Worm (Caenorhabditis elegans) whole organism, mixed stage, embryonic: ENCODE results near the gene str-35.

Experiments used
- M03D4.4 ChIP-seq: sonication (generic microtip); optimal IDR thresholded peaks from 2 replicates; lab custom pipeline; 2017; ENCODE audit warnings: mild to moderate bottlenecking, missing genetic modification characterization, missing compliant biosample characterization
- bed-3 ChIP-seq: fragments of 200-800 bp; sonication (Bioruptor generic); optimal IDR thresholded peaks from 3 replicates; lab custom pipeline; 2018; ENCODE audit warnings: mild to moderate bottlenecking, missing genetic modification characterization, moderate library complexity, missing compliant biosample characterization
- blmp-1 ChIP-seq: fragments of 150-350 bp; optimal IDR thresholded peaks from 2 replicates; lab custom pipeline; 2014; ENCODE audit warnings: missing biosample characterization, missing genetic modification characterization
- ceh-39 ChIP-seq: fragments of 150-350 bp; optimal IDR thresholded peaks from 2 replicates; lab custom pipeline; 2014; ENCODE audit warnings: missing biosample characterization, missing genetic modification characterization
- ceh-83 ChIP-seq: fragments of 200-800 bp; sonication (Bioruptor generic); optimal IDR thresholded peaks from 2 replicates; lab custom pipeline; 2018; ENCODE audit warnings: mild to moderate bottlenecking, missing genetic modification characterization, missing compliant biosample characterization
- ces-1 ChIP-seq: fragments of 150-350 bp; optimal IDR thresholded peaks from 2 replicates; lab custom pipeline; 2014; ENCODE audit warnings: missing biosample characterization, missing genetic modification reagents, missing genetic modification characterization
- cnd-1 ChIP-seq: fragments of 200-800 bp; sonication (Bioruptor generic); optimal IDR thresholded peaks from 2 replicates; lab custom pipeline; 2018; ENCODE audit warnings: mild to moderate bottlenecking, missing genetic modification characterization, missing compliant biosample characterization
- drap-1 ChIP-seq: fragments of 200-800 bp; sonication (Bioruptor generic); optimal IDR thresholded peaks from 3 replicates; lab custom pipeline; 2018; ENCODE audit warnings: mild to moderate bottlenecking, missing genetic modification characterization, missing compliant biosample characterization
- elt-1 ChIP-seq: sonication (generic microtip); optimal IDR thresholded peaks from 2 replicates; lab custom pipeline; 2017; ENCODE audit warnings: missing genetic modification characterization, mild to moderate bottlenecking, missing compliant biosample characterization, antibody characterized with exemption, moderate library complexity, borderline replicate concordance; ENCODE audit not compliant: insufficient read depth
- elt-3 ChIP-seq: fragments of 150-350 bp; optimal IDR thresholded peaks from 2 replicates; lab custom pipeline; 2014; ENCODE audit warnings: missing biosample characterization, missing genetic modification characterization
- flh-1 ChIP-seq: fragments of 200-800 bp; sonication (Bioruptor generic); optimal IDR thresholded peaks from 2 replicates; lab custom pipeline; 2018; ENCODE audit warnings: mild to moderate bottlenecking, missing genetic modification characterization, moderate library complexity, missing compliant biosample characterization
- ham-2 ChIP-seq: fragments of 200-800 bp; sonication (Bioruptor generic); optimal IDR thresholded peaks from 2 replicates; lab custom pipeline; 2018; ENCODE audit warnings: mild to moderate bottlenecking, missing genetic modification characterization, missing compliant biosample characterization
- hlh-1 ChIP-seq: fragments of 150-350 bp; optimal IDR thresholded peaks from 2 replicates; lab custom pipeline; 2014; ENCODE audit warnings: missing biosample characterization, missing genetic modification reagents, missing genetic modification characterization
- lin-32 ChIP-seq: fragments of 200-800 bp; sonication (Bioruptor generic); optimal IDR thresholded peaks from 2 replicates; lab custom pipeline; 2018; ENCODE audit warnings: mild to moderate bottlenecking, missing genetic modification characterization, missing compliant biosample characterization
- lsy-2 ChIP-seq: fragments of 150-350 bp; optimal IDR thresholded peaks from 2 replicates; lab custom pipeline; 2014; ENCODE audit warnings: missing biosample characterization, missing genetic modification characterization
- mab-5 ChIP-seq: fragments of 150-350 bp; optimal IDR thresholded peaks from 2 replicates; lab custom pipeline; 2014; ENCODE audit warnings: missing biosample characterization, missing genetic modification characterization
- mep-1 ChIP-seq: fragments of 150-350 bp; optimal IDR thresholded peaks from 2 replicates; lab custom pipeline; 2017; ENCODE audit warnings: missing biosample characterization, missing genetic modification reagents, missing genetic modification characterization, inconsistent platforms
- mls-2 ChIP-seq: sonication (generic microtip); optimal IDR thresholded peaks from 2 replicates; lab custom pipeline; 2016; ENCODE audit warnings: mild to moderate bottlenecking, missing genetic modification characterization, moderate library complexity, missing compliant biosample characterization
- nhr-12 ChIP-seq: fragments of 150-350 bp; optimal IDR thresholded peaks from 2 replicates; lab custom pipeline; 2014; ENCODE audit warnings: missing biosample characterization, missing genetic modification characterization
- nhr-2 ChIP-seq: fragments of 150-350 bp; optimal IDR thresholded peaks from 2 replicates; lab custom pipeline; 2014; ENCODE audit warnings: missing biosample characterization, missing genetic modification characterization
- nhr-237 ChIP-seq: fragments of 150-350 bp; optimal IDR thresholded peaks from 2 replicates; lab custom pipeline; 2014; ENCODE audit warnings: missing biosample characterization, missing genetic modification characterization
- nhr-28 ChIP-seq: fragments of 150-350 bp; optimal IDR thresholded peaks from 2 replicates; lab custom pipeline; 2014; ENCODE audit warnings: missing biosample characterization, missing genetic modification characterization
- nhr-76 ChIP-seq: sonication (generic microtip); optimal IDR thresholded peaks from 2 replicates; lab custom pipeline; 2017; ENCODE audit warnings: missing biosample characterization, missing genetic modification characterization
- pha-4 ChIP-seq: fragments of 150-350 bp; optimal IDR thresholded peaks from 2 replicates; lab custom pipeline; 2018; ENCODE audit warnings: missing biosample characterization, missing genetic modification reagents, missing genetic modification characterization
- sem-2 ChIP-seq: fragments of 200-800 bp; sonication (Bioruptor generic); optimal IDR thresholded peaks from 2 replicates; lab custom pipeline; 2018; ENCODE audit warnings: mild to moderate bottlenecking, missing genetic modification characterization, missing compliant biosample characterization
- snpc-4 ChIP-seq: fragments of 150-350 bp; optimal IDR thresholded peaks from 2 replicates; lab custom pipeline; 2014; ENCODE audit warnings: missing biosample characterization, missing genetic modification characterization
- sptf-1 ChIP-seq: sonication (generic microtip); optimal IDR thresholded peaks from 2 replicates; lab custom pipeline; 2017; ENCODE audit warnings: mild to moderate bottlenecking, missing genetic modification characterization, moderate library complexity, missing compliant biosample characterization
- unc-120 ChIP-seq: sonication (generic microtip); optimal IDR thresholded peaks from 2 replicates; lab custom pipeline; 2017; ENCODE audit warnings: missing genetic modification characterization, missing compliant biosample characterization; ENCODE audit not compliant: poor library complexity, severe bottlenecking
- unc-39 ChIP-seq: fragments of 150-350 bp; optimal IDR thresholded peaks from 2 replicates; lab custom pipeline; 2014; ENCODE audit warnings: missing biosample characterization, missing genetic modification characterization
- unc-62 ChIP-seq: fragments of 150-350 bp; optimal IDR thresholded peaks from 2 replicates; lab custom pipeline; 2014; ENCODE audit warnings: missing biosample characterization, missing genetic modification reagents, missing genetic modification characterization
- zip-8 ChIP-seq: fragments of 150-350 bp; optimal IDR thresholded peaks from 2 replicates; lab custom pipeline; 2014; ENCODE audit warnings: missing biosample characterization, missing genetic modification characterization
- ztf-11 ChIP-seq: fragments of 150-350 bp; optimal IDR thresholded peaks from 2 replicates; lab custom pipeline; 2014; ENCODE audit warnings: missing biosample characterization, missing genetic modification characterization

Gene str-35

DNA sequence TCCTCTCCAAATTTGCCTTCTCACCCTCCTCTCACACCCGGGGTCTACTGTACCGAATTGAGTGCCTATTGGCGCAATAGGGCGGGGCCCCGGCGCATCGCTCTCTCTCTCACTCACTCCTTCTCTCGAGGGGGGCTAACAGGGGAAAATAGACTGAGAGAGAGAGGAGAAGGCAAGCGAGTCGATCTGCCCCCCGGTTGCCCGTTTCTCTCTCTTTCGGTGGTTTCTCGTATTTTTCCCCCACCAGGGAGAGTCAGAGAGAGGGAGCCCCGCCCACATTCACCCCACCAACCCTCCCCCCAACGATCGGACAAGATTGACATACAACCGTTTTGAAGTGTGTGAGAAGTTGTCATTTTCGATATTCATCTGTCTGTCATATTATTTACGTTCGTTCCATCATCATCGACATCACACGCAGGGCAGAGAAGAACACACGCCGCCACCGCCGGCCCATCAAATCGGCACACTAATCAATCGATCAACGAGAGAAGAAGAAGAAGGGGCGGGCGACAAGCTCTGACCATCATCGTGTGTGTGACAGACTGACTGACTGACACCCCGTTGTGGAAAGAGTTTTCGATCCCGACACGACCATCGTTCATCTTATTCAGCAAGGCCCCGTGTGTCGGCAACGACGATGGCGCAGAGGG, 24.6 kb downstream of the str-35 start:
- TF ChIP-seq ceh-39 (tag; lab: Kevin White, UChicago) (no peak), bed-3 (GFP tag; lab: Kevin White, UChicago) (no peak), pha-4 (tag; lab: Kevin White, UChicago) (no peak), elt-3 (no peak), lsy-2 (tag; lab: Kevin White, UChicago) (peak; percentile 91), sptf-1 (tag; lab: Kevin White, UChicago) (peak; percentile 15), nhr-28 (no peak), blmp-1 (tag; lab: Kevin White, UChicago) (peak; percentile 38), zip-8 (tag; lab: Kevin White, UChicago) (no peak), flh-1 (no peak), unc-62 (GFP tag; lab: Kevin White, UChicago) (peak; percentile 100), drap-1 (GFP tag; lab: Kevin White, UChicago) (no peak), elt-1 (tag; lab: Kevin White, UChicago) (no peak), cnd-1 (tag; lab: Kevin White, UChicago) (peak; percentile 43), unc-120 (tag; lab: Kevin White, UChicago) (peak; percentile 82), M03D4.4 (peak; percentile 11), ztf-11 (tag; lab: Kevin White, UChicago) (no peak), sem-2 (GFP tag; lab: Kevin White, UChicago) (peak; percentile 14), ces-1 (GFP tag; lab: Kevin White, UChicago) (peak; percentile 19), ham-2 (GFP tag; lab: Kevin White, UChicago) (peak; percentile 83), nhr-2 (tag; lab: Kevin White, UChicago) (no peak)

DNA sequence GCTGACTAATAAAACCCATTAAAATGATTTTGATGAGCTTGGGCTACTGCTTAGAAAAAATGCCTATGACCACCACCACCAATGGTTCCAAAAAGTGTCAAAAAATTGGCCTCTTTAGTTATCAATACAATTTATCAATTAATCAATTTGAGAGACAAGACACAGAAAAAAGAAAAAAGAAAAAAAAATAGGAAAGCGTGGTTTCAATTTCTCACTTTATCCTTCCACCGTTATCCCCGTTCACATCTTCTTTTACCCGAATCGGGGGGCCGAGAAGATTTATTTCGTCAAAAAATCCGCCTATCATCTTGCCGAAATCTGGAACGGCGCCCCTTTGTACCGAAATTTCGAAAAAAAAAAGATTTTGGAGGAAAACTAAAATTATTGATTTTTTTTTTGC, 26.1 kb downstream of the str-35 start:
- TF ChIP-seq unc-39 (tag; lab: Kevin White, UChicago) (no peak), nhr-76 (tag; lab: Kevin White, UChicago) (no peak), unc-120 (tag; lab: Kevin White, UChicago) (no peak), mep-1 (no peak), nhr-28 (no peak), mab-5 (tag; lab: Kevin White, UChicago) (no peak), ham-2 (GFP tag; lab: Kevin White, UChicago) (no peak), M03D4.4 (no peak), nhr-12 (no peak), ces-1 (GFP tag; lab: Kevin White, UChicago) (no peak), snpc-4 (tag; lab: Kevin White, UChicago) (no peak), elt-1 (tag; lab: Kevin White, UChicago) (no peak), nhr-237 (tag; lab: Kevin White, UChicago) (no peak), zip-8 (tag; lab: Kevin White, UChicago) (no peak), hlh-1 (no peak), ceh-83 (GFP tag; lab: Kevin White, UChicago) (no peak), lsy-2 (tag; lab: Kevin White, UChicago) (no peak), sptf-1 (tag; lab: Kevin White, UChicago) (no peak)

DNA sequence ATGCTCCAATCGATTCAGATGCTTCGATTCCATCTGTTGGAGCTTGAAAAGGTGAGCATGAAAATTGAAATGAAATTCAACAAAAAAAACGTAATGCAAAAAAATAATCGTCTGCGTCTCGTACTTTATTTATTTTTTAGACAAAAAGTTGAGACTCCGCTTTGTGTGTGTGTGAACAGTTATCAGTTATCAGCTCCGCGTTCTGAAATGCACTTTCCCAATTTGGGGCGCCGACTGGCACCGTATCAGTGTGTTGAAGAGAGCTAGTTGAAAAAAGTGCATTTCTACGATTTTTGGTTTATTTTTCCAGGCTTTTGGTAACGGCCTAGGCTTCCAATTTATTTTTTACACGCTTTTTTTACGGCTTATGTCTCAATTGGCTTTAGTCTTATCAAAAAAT, 27.3 kb downstream of the str-35 start:
- TF ChIP-seq mep-1 (no peak), pha-4 (tag; lab: Kevin White, UChicago) (no peak), hlh-1 (no peak), lin-32 (GFP tag; lab: Kevin White, UChicago) (no peak), mls-2 (tag; lab: Kevin White, UChicago) (no peak), unc-120 (tag; lab: Kevin White, UChicago) (no peak), ces-1 (GFP tag; lab: Kevin White, UChicago) (no peak), M03D4.4 (no peak), ceh-83 (GFP tag; lab: Kevin White, UChicago) (no peak), nhr-237 (tag; lab: Kevin White, UChicago) (no peak)

DNA sequence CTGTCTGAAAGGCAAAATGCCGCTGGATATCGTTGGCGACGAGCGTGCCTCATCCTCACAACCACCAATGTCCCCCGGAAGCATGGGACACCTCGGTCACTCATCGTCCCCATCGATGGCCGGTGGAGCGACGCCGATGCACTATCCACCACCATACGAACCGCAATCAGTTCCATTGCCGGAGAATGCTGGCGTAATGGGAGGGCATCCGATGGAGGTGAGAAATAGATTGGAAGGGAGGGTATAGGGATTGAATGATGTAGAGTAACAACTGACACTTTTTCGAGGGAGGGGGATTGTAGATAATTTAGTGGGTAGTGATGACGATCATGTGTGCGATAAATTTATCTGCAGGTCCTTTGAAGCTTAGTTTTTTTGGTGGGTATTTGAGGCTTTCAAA, 28.0 kb downstream of the str-35 start:
- TF ChIP-seq mab-5 (tag; lab: Kevin White, UChicago) = peak; percentile 14
- no peak for TF ChIP-seq M03D4.4
- no peak for TF ChIP-seq ceh-83 (GFP tag; lab: Kevin White, UChicago)
- TF ChIP-seq unc-62 (GFP tag; lab: Kevin White, UChicago) = peak; percentile 83
- TF ChIP-seq drap-1 (GFP tag; lab: Kevin White, UChicago) = no peak
- peak; percentile 46 for TF ChIP-seq unc-120 (tag; lab: Kevin White, UChicago)
- peak; percentile 91 for TF ChIP-seq hlh-1
